Fruit fly (Drosophila melanogaster): ENCODE data around the gene CG6059.
A peak's percentile ranks its signal among the peaks of the same experiment; 100 is the strongest.

CG6059 gene

dm6 chr3R:27152129-27152968 lies 27.9 kb upstream of the CG6059 start (continued):
- no peak for TF ChIP-seq CG6854 (GFP tag; optimal IDR thresholded peaks at IDR 0.05)
- 0 out of 3 replicates have a peak, but pooled peaks have one; percentile 13 for TF ChIP-seq Aef1 (GFP tag; IDR thresholded peaks at IDR 0.05)
- TF ChIP-seq oc (tag; optimal IDR thresholded peaks at IDR 0.05): no peak
- TF ChIP-seq mld (GFP tag; IDR thresholded peaks at IDR 0.05; ENCODE audit: partially characterized antibody): no peak
- TF ChIP-seq sens (GFP tag): peak; percentile 83
- peak; percentile 19 for TF ChIP-seq CG18011 (GFP tag; optimal IDR thresholded peaks at IDR 0.05)
- TF ChIP-seq fd96Cb (tag; optimal IDR thresholded peaks at IDR 0.05): peak; percentile 49
- TF ChIP-seq az2 (GFP tag; optimal IDR thresholded peaks at IDR 0.05): peak; percentile 41
- no peak for TF ChIP-seq cato (GFP tag; optimal IDR thresholded peaks at IDR 0.05; ENCODE audit: borderline replicate concordance)
- no peak for TF ChIP-seq CG10543 (GFP tag; optimal IDR thresholded peaks at IDR 0.05)
- TF ChIP-seq CG1529 (GFP tag; optimal IDR thresholded peaks at IDR 0.05): no peak
- TF ChIP-seq Hey (tag; optimal IDR thresholded peaks at IDR 0.05): no peak
- peak; percentile 51; the same call in 1 of the 2 replicates for TF ChIP-seq sob (GFP tag; IDR thresholded peaks at IDR 0.05)
- TF ChIP-seq ewg (GFP tag; optimal IDR thresholded peaks at IDR 0.05): peak; percentile 31
- 0 out of 2 replicates have a peak, but pooled peaks have one; percentile 31 for TF ChIP-seq CG32772 (GFP tag; IDR thresholded peaks at IDR 0.05)
- TF ChIP-seq onecut (GFP tag; IDR thresholded peaks at IDR 0.05): peak; percentile 90
- TF ChIP-seq gce (GFP tag; IDR thresholded peaks at IDR 0.05): no peak
- peak; percentile 49 for TF ChIP-seq Myb (GFP tag; optimal IDR thresholded peaks at IDR 0.05)
- no peak for TF ChIP-seq emc (GFP tag; optimal IDR thresholded peaks at IDR 0.05)
- peak; percentile 73 for TF ChIP-seq CG11504 (tag; optimal IDR thresholded peaks at IDR 0.05)
- peak; percentile 57 for TF ChIP-seq nmo (GFP tag; optimal IDR thresholded peaks at IDR 0.05)
- TF ChIP-seq CG10565 (GFP tag; optimal IDR thresholded peaks at IDR 0.05): no peak
- TF ChIP-seq schlank (tag; optimal IDR thresholded peaks at IDR 0.05): peak; percentile 49
- TF ChIP-seq Sin3A (optimal IDR thresholded peaks at IDR 0.05): no peak
- no peak for TF ChIP-seq CG14050 (GFP tag; IDR thresholded peaks at IDR 0.05)
- TF ChIP-seq CG11085 (GFP tag; IDR thresholded peaks at IDR 0.05): no peak
- TF ChIP-seq run (tag; optimal IDR thresholded peaks at IDR 0.05): no peak
- no peak for TF ChIP-seq Max (GFP tag; optimal IDR thresholded peaks at IDR 0.05)
- TF ChIP-seq CG14710 (tag; optimal IDR thresholded peaks at IDR 0.05): peak; percentile 19
- no peak for TF ChIP-seq CG11723 (GFP tag; optimal IDR thresholded peaks at IDR 0.05)
- TF ChIP-seq unpg (GFP tag; optimal IDR thresholded peaks at IDR 0.05): peak; percentile 66
- TF ChIP-seq luna (GFP tag; optimal IDR thresholded peaks at IDR 0.05): no peak
- 0 out of 2 replicates have a peak, but pooled peaks have one; percentile 43 for TF ChIP-seq sisA (GFP tag; IDR thresholded peaks at IDR 0.05)
- TF ChIP-seq ttk (GFP tag; IDR thresholded peaks at IDR 0.05): no peak
- TF ChIP-seq CG9817 (tag; optimal IDR thresholded peaks at IDR 0.05): peak; percentile 63
- TF ChIP-seq Trl (optimal IDR thresholded peaks at IDR 0.05): no peak
- TF ChIP-seq Trl (GFP tag; optimal IDR thresholded peaks at IDR 0.05): no peak
- no peak for TF ChIP-seq CG34422 (GFP tag; IDR thresholded peaks at IDR 0.05)
- peak; percentile 6 for TF ChIP-seq gsb-n (tag; optimal IDR thresholded peaks at IDR 0.05)
- TF ChIP-seq Mrtf (GFP tag; IDR thresholded peaks at IDR 0.05): no peak
- 0 out of 3 replicates have a peak, but pooled peaks have one; percentile 22 for TF ChIP-seq CG7357 (GFP tag; IDR thresholded peaks at IDR 0.05)
- TF ChIP-seq scrt (GFP tag; optimal IDR thresholded peaks at IDR 0.05): no peak
- no peak for TF ChIP-seq CG13894 (tag; optimal IDR thresholded peaks at IDR 0.05)
- TF ChIP-seq CG42726 (GFP tag; IDR thresholded peaks at IDR 0.05; ENCODE audit: partially characterized antibody): no peak
- no peak for TF ChIP-seq cad (GFP tag; optimal IDR thresholded peaks at IDR 0.05)
- no peak for TF ChIP-seq gt (GFP tag; IDR thresholded peaks at IDR 0.05)
- no peak for TF ChIP-seq CG4707 (GFP tag; optimal IDR thresholded peaks at IDR 0.05)
- no peak for TF ChIP-seq rib (GFP tag; IDR thresholded peaks at IDR 0.05)
- TF ChIP-seq CG9609 (GFP tag; optimal IDR thresholded peaks at IDR 0.05): peak; percentile 15
- peak; percentile 71 for TF ChIP-seq CG17361 (GFP tag; IDR thresholded peaks at IDR 0.05)
